Fruit fly (Drosophila melanogaster) whole organism, wandering third instar larva: ENCODE data around the gene CG2260.

ENCODE experiments used
- Myc ChIP-seq: fragments of >200 bp; optimal IDR thresholded peaks from 2 replicates; lab custom pipeline; 2017
- ey ChIP-seq: fragments of 200-800 bp; sonication (Bioruptor generic); optimal IDR thresholded peaks from 2 replicates; lab custom pipeline; 2016; ENCODE audit warnings: missing biosample characterization, missing genetic modification characterization

- peak; percentile 23 for TF ChIP-seq Myc (lab: Kevin White, UChicago)
- peak; percentile 46 for TF ChIP-seq ey (GFP tag; lab: Kevin White, UChicago)
These were observed 10.9 kb upstream of the CG2260 start, which contains the start of gene CG10958 for dm6 chrX:8131693-8132313.
